Worm (Caenorhabditis elegans): ENCODE data around the gene F20A1.4.
"Not testable (repeated sequence)": the region's sequence is repeated elsewhere in the genome, so short reads cannot be mapped to it uniquely, and the experiment has no call there.

Gene F20A1.4

DNA sequence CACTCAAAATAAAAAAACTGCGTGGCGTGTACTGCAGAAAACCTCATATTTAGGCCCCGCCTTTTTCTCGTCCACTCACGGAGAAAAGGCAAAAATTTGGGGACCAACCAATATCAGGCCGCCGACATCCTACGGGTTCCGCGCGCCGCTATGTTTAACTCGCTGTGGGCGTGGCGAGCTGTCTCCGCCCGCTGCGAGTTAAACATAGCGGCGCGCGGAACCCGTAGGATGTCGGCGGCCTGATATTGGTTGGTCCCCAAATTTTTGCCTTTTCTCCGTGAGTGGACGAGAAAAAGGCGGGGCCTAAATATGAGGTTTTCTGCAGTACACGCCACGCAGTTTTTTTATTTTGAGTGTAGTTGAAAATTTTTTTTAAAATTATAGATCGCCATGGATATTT lies 41.1 kb upstream of the F20A1.4 start, which contains the start of gene tmem-258:
Gene tmem-258, plus strand, starts transcription at position 385 of the 400 bp plus-strand sequence.
- TF ChIP-seq mdl-1, ceh-82, C34F6.9 (tag; optimal IDR thresholded peaks at IDR 0.05): not testable (repeated sequence)

DNA sequence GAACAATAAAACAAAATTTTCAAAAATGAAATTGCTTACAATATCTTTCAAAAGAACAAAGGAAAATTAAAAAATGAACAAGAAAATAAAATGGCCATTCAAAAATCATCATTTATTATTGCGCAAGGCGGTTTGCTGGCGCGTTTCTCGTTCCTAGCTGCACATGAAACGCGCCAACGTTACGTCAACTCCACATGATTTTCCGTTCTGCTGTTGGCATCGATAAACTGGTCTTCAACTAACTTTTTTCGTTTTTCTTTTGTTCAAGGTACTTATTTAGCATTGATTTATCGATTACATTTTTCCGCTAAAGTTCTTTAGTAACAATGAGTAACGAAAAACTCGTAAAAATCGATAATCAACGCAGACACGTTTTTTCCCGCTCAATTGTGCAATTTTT lies 38.7 kb upstream of the F20A1.4 start, which contains the start of the genes Y57E12AL.6 and Y57E12AL.1:
Gene Y57E12AL.6, minus strand, starts transcription at position 75 of the 400 bp plus-strand sequence.
Gene Y57E12AL.1, plus strand, starts transcription at position 135 of the 400 bp plus-strand sequence.
- peak; percentile 51 for TF ChIP-seq fos-1 (tag; optimal IDR thresholded peaks at IDR 0.05)
- TF ChIP-seq nhr-129 (tag; optimal IDR thresholded peaks at IDR 0.05), result peak; percentile 91
- no peak for TF ChIP-seq nhr-77 (tag; optimal IDR thresholded peaks at IDR 0.05)
- TF ChIP-seq nhr-25 (tag; optimal IDR thresholded peaks at IDR 0.05), result peak; percentile 91
- TF ChIP-seq zag-1 (tag; optimal IDR thresholded peaks at IDR 0.05), result peak; percentile 17
- TF ChIP-seq mdl-1 (tag; optimal IDR thresholded peaks at IDR 0.05), result peak in 1 of 2 experiments; percentile 31
- peak; percentile 88 for TF ChIP-seq sma-9 (GFP tag; optimal IDR thresholded peaks at IDR 0.05)
- no peak for TF ChIP-seq sma-9 (tag; optimal IDR thresholded peaks at IDR 0.05)
- no peak for TF ChIP-seq nhr-12 (tag; optimal IDR thresholded peaks at IDR 0.05)
- TF ChIP-seq nhr-237 (tag; optimal IDR thresholded peaks at IDR 0.05), result peak; percentile 28
- TF ChIP-seq peb-1 (tag; optimal IDR thresholded peaks at IDR 0.05), result no peak
- no peak for TF ChIP-seq ztf-1 (GFP tag; conservative IDR thresholded peaks at IDR 0.05)
- no peak for TF ChIP-seq nhr-23 (tag; optimal IDR thresholded peaks at IDR 0.05)
- TF ChIP-seq ceh-16 (tag; optimal IDR thresholded peaks at IDR 0.05), result no peak
- no peak for TF ChIP-seq ztf-11 (tag; optimal IDR thresholded peaks at IDR 0.05)
- no peak for TF ChIP-seq mbf-1 (tag; optimal IDR thresholded peaks at IDR 0.05)
- TF ChIP-seq aly-2 (tag; optimal IDR thresholded peaks at IDR 0.05), result no peak
- no peak for TF ChIP-seq lin-39 (tag; optimal IDR thresholded peaks at IDR 0.05)
- TF ChIP-seq ztf-4 (tag; optimal IDR thresholded peaks at IDR 0.05), result peak; percentile 77
- peak; percentile 36 for TF ChIP-seq blmp-1 (tag; optimal IDR thresholded peaks at IDR 0.05; ENCODE audit: insufficient read depth)
- peak; percentile 79 for TF ChIP-seq unc-55 (GFP tag; optimal IDR thresholded peaks at IDR 0.05)
- no peak for TF ChIP-seq nhr-10 (tag; optimal IDR thresholded peaks at IDR 0.05)
- no peak for TF ChIP-seq elt-3 (tag; optimal IDR thresholded peaks at IDR 0.05)
- TF ChIP-seq unc-62 (GFP tag; optimal IDR thresholded peaks at IDR 0.05), result no peak
- peak; percentile 73 for TF ChIP-seq lin-13 (GFP tag; optimal IDR thresholded peaks at IDR 0.05)
- TF ChIP-seq gmeb-1 (tag; optimal IDR thresholded peaks at IDR 0.05), result peak; percentile 86
- peak; percentile 49 for TF ChIP-seq egl-27 (tag; optimal IDR thresholded peaks at IDR 0.05)
- TF ChIP-seq dmd-4 (tag; optimal IDR thresholded peaks at IDR 0.05), result no peak
- TF ChIP-seq ceh-82 (tag; optimal IDR thresholded peaks at IDR 0.05), result no peak
- no peak for TF ChIP-seq nhr-11 (tag; optimal IDR thresholded peaks at IDR 0.05)
- no peak for TF ChIP-seq unc-39 (tag; optimal IDR thresholded peaks at IDR 0.05)
- no peak for TF ChIP-seq elt-1 (tag; optimal IDR thresholded peaks at IDR 0.05)
- TF ChIP-seq lsy-2 (tag; optimal IDR thresholded peaks at IDR 0.05), result peak; percentile 67 to 89
- peak; percentile 80 for TF ChIP-seq sma-3 (GFP tag; optimal IDR thresholded peaks at IDR 0.05)
- peak; percentile 51 for TF ChIP-seq lin-11 (tag; optimal IDR thresholded peaks at IDR 0.05)
- peak; percentile 83 for TF ChIP-seq F13H6.1 (tag; optimal IDR thresholded peaks at IDR 0.05)
- peak; percentile 73 for TF ChIP-seq nhr-21 (tag; optimal IDR thresholded peaks at IDR 0.05)
- TF ChIP-seq ZK546.5 (tag; optimal IDR thresholded peaks at IDR 0.05), result no peak
- peak; percentile 60 for TF ChIP-seq snpc-4 (tag; optimal IDR thresholded peaks at IDR 0.05)
- peak; percentile 92 for TF ChIP-seq crh-2 (tag; optimal IDR thresholded peaks at IDR 0.05)
- TF ChIP-seq C34F6.9 (tag; optimal IDR thresholded peaks at IDR 0.05), result peak; percentile 93
- TF ChIP-seq sem-4 (tag; optimal IDR thresholded peaks at IDR 0.05), result peak; percentile 79
- TF ChIP-seq mab-5 (tag; optimal IDR thresholded peaks at IDR 0.05), result peak; percentile 37
- no peak for TF ChIP-seq Y55F3AM.14 (GFP tag; optimal IDR thresholded peaks at IDR 0.05)
- no peak for TF ChIP-seq ama-1 (optimal IDR thresholded peaks at IDR 0.05)
- peak; percentile 75 for TF ChIP-seq nhr-6 (tag; optimal IDR thresholded peaks at IDR 0.05)
- peak; percentile 67 for TF ChIP-seq skn-1 (tag; optimal IDR thresholded peaks at IDR 0.05)
- TF ChIP-seq alr-1 (tag; optimal IDR thresholded peaks at IDR 0.05), result no peak
- TF ChIP-seq R02D3.7 (tag; optimal IDR thresholded peaks at IDR 0.05), result peak; percentile 7
